Fruit fly (Drosophila melanogaster) whole organism, wandering third instar larva: ENCODE data around the gene CG13847.

Source experiments
- Hnf4 ChIP-seq: fragments of 200-800 bp; sonication (Bioruptor generic); optimal IDR thresholded peaks from 2 replicates; lab custom pipeline; 2016; ENCODE audit warnings: missing biosample characterization, mild to moderate bottlenecking, missing genetic modification characterization
- Myc ChIP-seq: fragments of >200 bp; optimal IDR thresholded peaks from 2 replicates; lab custom pipeline; 2017
- N ChIP-seq: fragments of >200 bp; optimal IDR thresholded peaks from 2 replicates; lab custom pipeline; 2018; ENCODE audit warnings: missing biosample characterization, missing external identifiers, missing genetic modification characterization
- OdsH ChIP-seq: fragments of 200-800 bp; sonication (Bioruptor generic); optimal IDR thresholded peaks from 2 replicates; lab custom pipeline; 2016; ENCODE audit warnings: missing biosample characterization, mild to moderate bottlenecking, missing genetic modification characterization
- brk ChIP-seq: fragments of 200-800 bp; sonication (Bioruptor generic); optimal IDR thresholded peaks from 2 replicates; lab custom pipeline; 2016; ENCODE audit warnings: missing biosample characterization, mild to moderate bottlenecking, missing genetic modification characterization
- jim ChIP-seq: fragments of 175-275, 200-325 bp; sonication (Bioruptor generic); optimal IDR thresholded peaks from 2 replicates; lab custom pipeline; 2016; ENCODE audit warnings: missing biosample characterization, mild to moderate bottlenecking, missing genetic modification characterization
- pan ChIP-seq: fragments of >200 bp; optimal IDR thresholded peaks from 2 replicates; lab custom pipeline; 2017
- psq ChIP-seq: fragments of 200-800 bp; sonication (Bioruptor generic); optimal IDR thresholded peaks from 3 replicates; lab custom pipeline; 2017; ENCODE audit warnings: missing biosample characterization, mild to moderate bottlenecking, missing genetic modification characterization, moderate library complexity

dm6 chr3R:22396238-22396772 is 39.6 kb downstream of the CG13847 start:
- no peak for TF ChIP-seq N
- TF ChIP-seq jim (GFP tag; lab: Kevin White, UChicago), result no peak
- no peak for TF ChIP-seq Hnf4
- no peak for TF ChIP-seq pan (lab: Kevin White, UChicago)
- no peak for TF ChIP-seq OdsH (GFP tag; lab: Kevin White, UChicago)
- TF ChIP-seq Myc (lab: Kevin White, UChicago), result no peak
- TF ChIP-seq psq (GFP tag; lab: Kevin White, UChicago), result no peak
- no peak for TF ChIP-seq brk (GFP tag; lab: Kevin White, UChicago)
